Fruit fly (Drosophila melanogaster): ENCODE results near the gene gzl.

Gene gzl

dm6 chr3R:6427619-6428378 lies 45.1 kb downstream of the gzl start (continued):
- peak; percentile 52 for TF ChIP-seq Chrac-16 (GFP tag; optimal IDR thresholded peaks at IDR 0.05)
- TF ChIP-seq Oli (tag; optimal IDR thresholded peaks at IDR 0.05) = peak; percentile 58
- TF ChIP-seq CG8281 (tag; optimal IDR thresholded peaks at IDR 0.05) = no peak
- TF ChIP-seq CG4854 (GFP tag; optimal IDR thresholded peaks at IDR 0.05) = peak; percentile 50
- peak; percentile 72 for TF ChIP-seq nmo (GFP tag; optimal IDR thresholded peaks at IDR 0.05)
- TF ChIP-seq rib (GFP tag; IDR thresholded peaks at IDR 0.05) = no peak
- TF ChIP-seq sob (GFP tag; IDR thresholded peaks at IDR 0.05) = peak; percentile 67
- peak; percentile 53; the same call in 1 of the 2 replicates for TF ChIP-seq sim (GFP tag; IDR thresholded peaks at IDR 0.05)
- no peak for TF ChIP-seq CG8290 (GFP tag; optimal IDR thresholded peaks at IDR 0.05)
- peak in 1 of 2 experiments; percentile 41 for TF ChIP-seq CG8290 (tag; optimal IDR thresholded peaks at IDR 0.05)
- TF ChIP-seq pzg (GFP tag; optimal IDR thresholded peaks at IDR 0.05) = no peak
- no peak for TF ChIP-seq B-H2 (GFP tag; optimal IDR thresholded peaks at IDR 0.05)
- TF ChIP-seq CG8359 (GFP tag; optimal IDR thresholded peaks at IDR 0.05; ENCODE audit: borderline replicate concordance) = no peak
- TF ChIP-seq Rfx (GFP tag; IDR thresholded peaks at IDR 0.05) = peak; percentile 51; the same call in 1 of the 2 replicates
- no peak for TF ChIP-seq CG16813 (GFP tag; IDR thresholded peaks at IDR 0.05; ENCODE audit: partially characterized antibody)
- TF ChIP-seq CG12071 (GFP tag; optimal IDR thresholded peaks at IDR 0.05) = peak; percentile 52
- TF ChIP-seq CG16863 (GFP tag; optimal IDR thresholded peaks at IDR 0.05) = peak; percentile 50
- TF ChIP-seq sisA (GFP tag; IDR thresholded peaks at IDR 0.05) = peak; percentile 86
- TF ChIP-seq CG10979 (tag; optimal IDR thresholded peaks at IDR 0.05) = peak; percentile 82
- TF ChIP-seq CG1792 (GFP tag; optimal IDR thresholded peaks at IDR 0.05) = peak; percentile 17
- TF ChIP-seq CG14667 (GFP tag; IDR thresholded peaks at IDR 0.05) = no peak; the same call in 1 of the 2 replicates
- 0 out of 2 replicates have a peak, but pooled peaks have one; percentile 26 for TF ChIP-seq CG3847 (GFP tag; IDR thresholded peaks at IDR 0.05)
- TF ChIP-seq CG15479 (GFP tag; optimal IDR thresholded peaks at IDR 0.05) = no peak
- TF ChIP-seq MTF-1 (GFP tag; optimal IDR thresholded peaks at IDR 0.05; ENCODE audit: borderline replicate concordance) = no peak
- TF ChIP-seq tin (GFP tag; optimal IDR thresholded peaks at IDR 0.05) = peak; percentile 61
- peak; percentile 81 for TF ChIP-seq CG18599 (GFP tag; optimal IDR thresholded peaks at IDR 0.05)
- no peak for TF ChIP-seq CG17186 (GFP tag; optimal IDR thresholded peaks at IDR 0.05)
- TF ChIP-seq Nf-YC (tag; optimal IDR thresholded peaks at IDR 0.05) = no peak
- TF ChIP-seq Drgx (GFP tag; IDR thresholded peaks at IDR 0.05) = no peak
- peak; percentile 80 for TF ChIP-seq Sox102F (GFP tag; optimal IDR thresholded peaks at IDR 0.05)
- no peak for TF ChIP-seq Neu2 (GFP tag; optimal IDR thresholded peaks at IDR 0.05; ENCODE audit: borderline replicate concordance)
- 0 out of 3 replicates have a peak, but pooled peaks have one; percentile 42 for TF ChIP-seq gce (GFP tag; IDR thresholded peaks at IDR 0.05)
- TF ChIP-seq Mes4 (GFP tag; optimal IDR thresholded peaks at IDR 0.05) = peak; percentile 5
- TF ChIP-seq NFAT (GFP tag; IDR thresholded peaks at IDR 0.05) = no peak
- no peak for TF ChIP-seq luna (GFP tag; optimal IDR thresholded peaks at IDR 0.05)
- TF ChIP-seq toy (GFP tag; IDR thresholded peaks at IDR 0.05) = no peak
- TF ChIP-seq C15 (GFP tag; IDR thresholded peaks at IDR 0.05) = no peak
- TF ChIP-seq sens (GFP tag) = peak; percentile 89
- peak; percentile 69 for TF ChIP-seq kni (GFP tag; optimal IDR thresholded peaks at IDR 0.05)
- TF ChIP-seq CG5953 (GFP tag; IDR thresholded peaks at IDR 0.05) = peak; percentile 64
- TF ChIP-seq ftz-f1 (GFP tag; optimal IDR thresholded peaks at IDR 0.05) = no peak
- TF ChIP-seq run (tag; optimal IDR thresholded peaks at IDR 0.05) = no peak
- TF ChIP-seq BtbVII (GFP tag; optimal IDR thresholded peaks at IDR 0.05) = peak; percentile 46
- no peak for TF ChIP-seq fu2 (GFP tag; optimal IDR thresholded peaks at IDR 0.05)
- peak; percentile 68 for TF ChIP-seq CG13775 (GFP tag; optimal IDR thresholded peaks at IDR 0.05)
- TF ChIP-seq Tbp (GFP tag; optimal IDR thresholded peaks at IDR 0.05) = no peak
- no peak for TF ChIP-seq pb (GFP tag; optimal IDR thresholded peaks at IDR 0.05)
- no peak for TF ChIP-seq sna (GFP tag; IDR thresholded peaks at IDR 0.05; ENCODE audit: partially characterized antibody)
- TF ChIP-seq jigr1 (GFP tag; IDR thresholded peaks at IDR 0.05) = no peak
- TF ChIP-seq hth (optimal IDR thresholded peaks at IDR 0.05) = no peak
